Worm (Caenorhabditis elegans): ENCODE measurements around the gene K10D11.5.

Gene K10D11.5

ce11 chrIV:12977650-12978049 lies 14.0 kb downstream of the K10D11.5 start:
- TF ChIP-seq mdl-1 (tag; optimal IDR thresholded peaks at IDR 0.05): no peak
- TF ChIP-seq ztf-4 (tag; optimal IDR thresholded peaks at IDR 0.05): no peak
- no peak for TF ChIP-seq snpc-4 (tag; optimal IDR thresholded peaks at IDR 0.05)
- no peak for TF ChIP-seq sma-3 (GFP tag; optimal IDR thresholded peaks at IDR 0.05)
- TF ChIP-seq ama-1 (optimal IDR thresholded peaks at IDR 0.05): no peak
- no peak for TF ChIP-seq unc-62 (GFP tag; optimal IDR thresholded peaks at IDR 0.05)
- no peak for TF ChIP-seq fos-1 (tag; optimal IDR thresholded peaks at IDR 0.05)
- TF ChIP-seq crh-2 (tag; optimal IDR thresholded peaks at IDR 0.05): no peak
- no peak for TF ChIP-seq egl-27 (tag; optimal IDR thresholded peaks at IDR 0.05)
- no peak for TF ChIP-seq nhr-6 (tag; optimal IDR thresholded peaks at IDR 0.05)
- no peak for TF ChIP-seq nhr-23 (tag; optimal IDR thresholded peaks at IDR 0.05)
- no peak for TF ChIP-seq Y55F3AM.14 (GFP tag; optimal IDR thresholded peaks at IDR 0.05)
- TF ChIP-seq alr-1 (tag; optimal IDR thresholded peaks at IDR 0.05): no peak
- TF ChIP-seq C34F6.9 (tag; optimal IDR thresholded peaks at IDR 0.05): no peak
- no peak for TF ChIP-seq sma-9 (GFP tag; optimal IDR thresholded peaks at IDR 0.05)
- TF ChIP-seq sma-9 (tag; optimal IDR thresholded peaks at IDR 0.05): no peak
- TF ChIP-seq ceh-82 (tag; optimal IDR thresholded peaks at IDR 0.05): no peak

DNA sequence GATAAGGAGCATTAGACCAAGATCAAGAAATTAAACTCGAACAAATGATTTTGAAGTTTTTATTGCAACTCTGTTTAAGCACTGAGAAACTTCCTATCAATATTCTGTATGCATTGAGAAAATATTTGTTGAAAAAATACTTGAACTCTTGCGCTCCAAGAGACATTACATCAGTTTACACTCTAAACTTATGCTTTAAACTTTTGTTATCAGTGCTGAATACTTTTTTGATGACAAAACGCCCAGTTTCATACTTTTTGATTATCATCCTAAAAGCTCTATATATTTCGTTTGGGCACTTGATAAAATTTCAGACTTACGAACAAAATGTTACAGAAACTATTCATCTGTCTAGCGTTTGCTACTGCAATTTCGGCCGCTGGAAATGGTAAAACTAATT lies 15.7 kb downstream of the K10D11.5 start, which contains the start of gene dod-17:
Gene dod-17, plus strand, starts transcription at position 323 of the 400 bp plus-strand sequence.
- TF ChIP-seq fos-1 (tag; optimal IDR thresholded peaks at IDR 0.05): peak; percentile 56
- TF ChIP-seq aly-2 (tag; optimal IDR thresholded peaks at IDR 0.05): no peak

DNA sequence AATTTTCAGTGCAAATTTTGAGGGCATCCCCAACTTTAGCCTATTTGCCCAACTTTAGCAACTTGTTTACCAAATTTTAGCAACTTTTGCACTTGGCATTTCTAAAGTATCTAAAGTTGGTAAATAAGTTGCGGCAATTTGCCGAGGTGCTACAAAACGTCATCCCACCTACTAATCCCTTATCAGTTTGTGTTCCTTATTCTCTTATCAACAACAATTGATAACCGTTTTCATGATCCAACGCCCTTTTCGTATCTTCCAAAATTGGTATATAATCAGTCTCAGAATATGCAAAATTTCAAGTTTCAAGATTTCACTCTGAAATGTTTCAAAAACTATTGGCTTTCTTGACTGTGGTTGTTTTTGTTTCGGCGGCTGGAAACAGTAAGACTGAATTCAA lies 18.3 kb downstream of the K10D11.5 start, which contains the start of gene F55G11.4:
Gene F55G11.4, plus strand, starts transcription at position 289 of the 400 bp plus-strand sequence.
- TF ChIP-seq elt-1 (tag; optimal IDR thresholded peaks at IDR 0.05): no peak
- TF ChIP-seq ceh-16 (tag; optimal IDR thresholded peaks at IDR 0.05): no peak
- no peak for TF ChIP-seq crh-2 (tag; optimal IDR thresholded peaks at IDR 0.05)
- TF ChIP-seq sma-9 (GFP tag; optimal IDR thresholded peaks at IDR 0.05): peak; percentile 10
- TF ChIP-seq sma-9 (tag; optimal IDR thresholded peaks at IDR 0.05): no peak
- no peak for TF ChIP-seq peb-1 (tag; optimal IDR thresholded peaks at IDR 0.05)
- no peak for TF ChIP-seq ztf-4 (tag; optimal IDR thresholded peaks at IDR 0.05)
- no peak for TF ChIP-seq elt-3 (tag; optimal IDR thresholded peaks at IDR 0.05)
- no peak for TF ChIP-seq unc-55 (GFP tag; optimal IDR thresholded peaks at IDR 0.05)
- no peak for TF ChIP-seq ama-1 (optimal IDR thresholded peaks at IDR 0.05)
- no peak for TF ChIP-seq F13H6.1 (tag; optimal IDR thresholded peaks at IDR 0.05)
- no peak for TF ChIP-seq snpc-4 (tag; optimal IDR thresholded peaks at IDR 0.05)
- TF ChIP-seq nhr-6 (tag; optimal IDR thresholded peaks at IDR 0.05): no peak
- peak; percentile 43 for TF ChIP-seq fos-1 (tag; optimal IDR thresholded peaks at IDR 0.05)
- no peak for TF ChIP-seq ztf-11 (tag; optimal IDR thresholded peaks at IDR 0.05)
- no peak for TF ChIP-seq C34F6.9 (tag; optimal IDR thresholded peaks at IDR 0.05)

- TF ChIP-seq nhr-11 (tag; optimal IDR thresholded peaks at IDR 0.05) (no peak), lin-13 (GFP tag; optimal IDR thresholded peaks at IDR 0.05) (no peak), sem-4 (tag; optimal IDR thresholded peaks at IDR 0.05) (no peak), ama-1 (optimal IDR thresholded peaks at IDR 0.05) (no peak), zag-1 (tag; optimal IDR thresholded peaks at IDR 0.05) (no peak), crh-2 (tag; optimal IDR thresholded peaks at IDR 0.05) (no peak), elt-3 (tag; optimal IDR thresholded peaks at IDR 0.05) (no peak), egl-27 (tag; optimal IDR thresholded peaks at IDR 0.05) (no peak), lin-11 (tag; optimal IDR thresholded peaks at IDR 0.05) (no peak), nhr-21 (tag; optimal IDR thresholded peaks at IDR 0.05) (no peak), nhr-77 (tag; optimal IDR thresholded peaks at IDR 0.05) (no peak)
Measured at ce11 chrIV:12972780-12973179, 18.9 kb downstream of the K10D11.5 start.

DNA sequence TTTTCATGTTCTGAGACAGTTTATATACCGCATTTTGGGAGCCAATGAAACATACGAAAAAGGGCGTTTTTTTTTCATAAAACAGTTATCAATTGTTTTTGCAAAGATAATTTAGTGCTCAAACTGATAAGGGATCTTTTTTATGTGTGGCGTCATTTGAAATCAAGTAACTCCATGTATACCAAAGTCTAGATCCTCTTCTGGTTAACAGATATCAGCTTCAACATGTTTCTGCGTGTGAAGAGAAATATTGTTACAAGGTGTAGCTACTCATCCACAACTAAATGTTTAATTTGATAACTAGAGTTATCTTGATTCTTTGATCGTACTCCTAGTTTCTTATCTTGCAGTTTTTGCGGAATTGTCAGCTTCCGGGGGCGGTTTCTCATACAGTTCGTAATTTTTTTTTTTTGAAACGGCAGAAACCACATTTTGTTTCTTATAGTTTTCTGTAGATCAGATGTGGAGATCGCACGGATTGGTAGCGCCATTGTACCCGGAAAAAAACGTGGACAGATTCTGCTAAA lies 19.6 kb downstream of the K10D11.5 start:
- TF ChIP-seq Y55F3AM.14 (GFP tag; optimal IDR thresholded peaks at IDR 0.05): no peak
- peak; percentile 41 for TF ChIP-seq fos-1 (tag; optimal IDR thresholded peaks at IDR 0.05)
- TF ChIP-seq mbf-1 (tag; optimal IDR thresholded peaks at IDR 0.05): no peak
- no peak for TF ChIP-seq lin-13 (GFP tag; optimal IDR thresholded peaks at IDR 0.05)
- no peak for TF ChIP-seq nhr-12 (tag; optimal IDR thresholded peaks at IDR 0.05)
- no peak for TF ChIP-seq skn-1 (tag; optimal IDR thresholded peaks at IDR 0.05)
